Worm (Caenorhabditis elegans): Measurements from ENCODE around the gene F09F7.6.

The F09F7.6 gene

ce11 chrIII:5566496-5566895 lies 14.6 kb upstream of the F09F7.6 start:
- TF ChIP-seq scrt-1 (GFP tag; IDR thresholded peaks at IDR 0.05) (no peak), aly-1 (tag; optimal IDR thresholded peaks at IDR 0.05) (no peak), ets-7 (tag; optimal IDR thresholded peaks at IDR 0.05) (no peak), tbx-37 (GFP tag; conservative IDR thresholded peaks at IDR 0.05) (no peak), ama-1 (optimal IDR thresholded peaks at IDR 0.05) (no peak)

- no peak for TF ChIP-seq hnd-1 (tag; optimal IDR thresholded peaks at IDR 0.05)
- TF ChIP-seq pes-1 (GFP tag; IDR thresholded peaks at IDR 0.05): no peak
- no peak for TF ChIP-seq ama-1 (optimal IDR thresholded peaks at IDR 0.05)
- TF ChIP-seq scrt-1 (GFP tag; IDR thresholded peaks at IDR 0.05): no peak
These were observed 13.8 kb upstream of the F09F7.6 start for ce11 chrIII:5565699-5566098.

- TF ChIP-seq hmbx-1 (tag; optimal IDR thresholded peaks at IDR 0.05): no peak
- no peak for TF ChIP-seq pes-1 (GFP tag; IDR thresholded peaks at IDR 0.05)
- 0 out of 2 replicates have a peak, but pooled peaks have one; percentile 2 for TF ChIP-seq tbx-37 (GFP tag; conservative IDR thresholded peaks at IDR 0.05)
- no peak for TF ChIP-seq flt-1 (GFP tag; IDR thresholded peaks at IDR 0.05)
- peak; percentile 12 for TF ChIP-seq hmg-4 (GFP tag; optimal IDR thresholded peaks at IDR 0.05)
These were observed 12.9 kb upstream of the F09F7.6 start, which contains the start of gene mlc-3 for ce11 chrIII:5564799-5565198. mlc-3 (plus strand) TSS chrIII:5565025.

- TF ChIP-seq hnd-1 (tag; optimal IDR thresholded peaks at IDR 0.05) (no peak), tbx-37 (GFP tag; conservative IDR thresholded peaks at IDR 0.05) (no peak), ets-7 (tag; optimal IDR thresholded peaks at IDR 0.05) (no peak), B0310.2 (tag; optimal IDR thresholded peaks at IDR 0.05) (no peak), F13C5.2 (tag; optimal IDR thresholded peaks at IDR 0.05) (no peak), hmg-4 (GFP tag; optimal IDR thresholded peaks at IDR 0.05) (no peak), pes-1 (GFP tag; IDR thresholded peaks at IDR 0.05) (no peak), hmbx-1 (tag; optimal IDR thresholded peaks at IDR 0.05) (no peak), ceh-36 (tag; optimal IDR thresholded peaks at IDR 0.05) (no peak), sea-1 (GFP tag; conservative IDR thresholded peaks at IDR 0.05) (no peak)
These were observed 12.4 kb upstream of the F09F7.6 start for ce11 chrIII:5564325-5564724.

- TF ChIP-seq tbx-11 (GFP tag; IDR thresholded peaks at IDR 0.05) (no peak), F13C5.2 (tag; optimal IDR thresholded peaks at IDR 0.05) (no peak), pes-1 (GFP tag; IDR thresholded peaks at IDR 0.05) (no peak), flt-1 (GFP tag; IDR thresholded peaks at IDR 0.05) (no peak), tra-4 (tag; optimal IDR thresholded peaks at IDR 0.05) (no peak), ceh-13 (GFP tag; optimal IDR thresholded peaks at IDR 0.05) (no peak), hmbx-1 (tag; optimal IDR thresholded peaks at IDR 0.05) (no peak), sea-1 (GFP tag; conservative IDR thresholded peaks at IDR 0.05) (no peak), ceh-36 (tag; optimal IDR thresholded peaks at IDR 0.05) (no peak), aly-1 (tag; optimal IDR thresholded peaks at IDR 0.05) (no peak), ets-7 (tag; optimal IDR thresholded peaks at IDR 0.05) (no peak), B0310.2 (tag; optimal IDR thresholded peaks at IDR 0.05) (no peak)
These were observed 11.7 kb upstream of the F09F7.6 start for ce11 chrIII:5563680-5564079.

ce11 chrIII:5557246-5557819 lies 5.4 kb upstream of the F09F7.6 start, which contains the start of gene rpc-2:
rpc-2 (plus strand) TSS chrIII:5557365.
- TF ChIP-seq ets-7 (tag; optimal IDR thresholded peaks at IDR 0.05) (no peak), hnd-1 (tag; optimal IDR thresholded peaks at IDR 0.05) (no peak), ama-1 (optimal IDR thresholded peaks at IDR 0.05) (no peak), pes-1 (GFP tag; IDR thresholded peaks at IDR 0.05) (no peak), flt-1 (GFP tag; IDR thresholded peaks at IDR 0.05) (no peak), ceh-36 (tag; optimal IDR thresholded peaks at IDR 0.05) (no peak)

ce11 chrIII:5554884-5555500 lies 3.1 kb upstream of the F09F7.6 start, which contains the start of the genes nmad-1 and hach-1:
nmad-1 (minus strand) TSS chrIII:5554934.
hach-1 (plus strand) TSS chrIII:5555450.
- TF ChIP-seq tbx-11 (GFP tag; IDR thresholded peaks at IDR 0.05): peak; percentile 94
- TF ChIP-seq aly-1 (tag; optimal IDR thresholded peaks at IDR 0.05): peak; percentile 77
- TF ChIP-seq ama-1 (optimal IDR thresholded peaks at IDR 0.05): no peak
- TF ChIP-seq hmbx-1 (tag; optimal IDR thresholded peaks at IDR 0.05): peak; percentile 60
- peak; percentile 84 for TF ChIP-seq B0310.2 (tag; optimal IDR thresholded peaks at IDR 0.05)
- peak; percentile 93 for TF ChIP-seq scrt-1 (GFP tag; IDR thresholded peaks at IDR 0.05)
- TF ChIP-seq tbx-37 (GFP tag; conservative IDR thresholded peaks at IDR 0.05): peak; percentile 89
- peak; percentile 89 for TF ChIP-seq hmg-4 (GFP tag; optimal IDR thresholded peaks at IDR 0.05)
- TF ChIP-seq sea-1 (GFP tag; conservative IDR thresholded peaks at IDR 0.05): peak; percentile 91
- TF ChIP-seq flt-1 (GFP tag; IDR thresholded peaks at IDR 0.05): peak; percentile 86
- peak; percentile 77 for TF ChIP-seq tra-4 (tag; optimal IDR thresholded peaks at IDR 0.05)
- TF ChIP-seq F13C5.2 (tag; optimal IDR thresholded peaks at IDR 0.05): peak; percentile 96
- TF ChIP-seq ceh-36 (tag; optimal IDR thresholded peaks at IDR 0.05): peak; percentile 91
- TF ChIP-seq ets-7 (tag; optimal IDR thresholded peaks at IDR 0.05): peak; percentile 75
- peak; percentile 94 for TF ChIP-seq pes-1 (GFP tag; IDR thresholded peaks at IDR 0.05)
- TF ChIP-seq ceh-13 (GFP tag; optimal IDR thresholded peaks at IDR 0.05): peak; percentile 91
- TF ChIP-seq hnd-1 (tag; optimal IDR thresholded peaks at IDR 0.05): peak; percentile 78

- TF ChIP-seq ceh-36 (tag; optimal IDR thresholded peaks at IDR 0.05) (no peak), flt-1 (GFP tag; IDR thresholded peaks at IDR 0.05) (no peak), B0310.2 (tag; optimal IDR thresholded peaks at IDR 0.05) (no peak), F13C5.2 (tag; optimal IDR thresholded peaks at IDR 0.05) (no peak), hnd-1 (tag; optimal IDR thresholded peaks at IDR 0.05) (no peak), tbx-11 (GFP tag; IDR thresholded peaks at IDR 0.05) (no peak), sea-1 (GFP tag; conservative IDR thresholded peaks at IDR 0.05) (no peak), ceh-13 (GFP tag; optimal IDR thresholded peaks at IDR 0.05) (no peak), scrt-1 (GFP tag; IDR thresholded peaks at IDR 0.05) (no peak), tra-4 (tag; optimal IDR thresholded peaks at IDR 0.05) (no peak)
These were observed 1.2 kb upstream of the F09F7.6 start for ce11 chrIII:5553098-5553497.
